Fruit fly (Drosophila melanogaster): ENCODE measurements around the gene nau.

The nau gene

DNA sequence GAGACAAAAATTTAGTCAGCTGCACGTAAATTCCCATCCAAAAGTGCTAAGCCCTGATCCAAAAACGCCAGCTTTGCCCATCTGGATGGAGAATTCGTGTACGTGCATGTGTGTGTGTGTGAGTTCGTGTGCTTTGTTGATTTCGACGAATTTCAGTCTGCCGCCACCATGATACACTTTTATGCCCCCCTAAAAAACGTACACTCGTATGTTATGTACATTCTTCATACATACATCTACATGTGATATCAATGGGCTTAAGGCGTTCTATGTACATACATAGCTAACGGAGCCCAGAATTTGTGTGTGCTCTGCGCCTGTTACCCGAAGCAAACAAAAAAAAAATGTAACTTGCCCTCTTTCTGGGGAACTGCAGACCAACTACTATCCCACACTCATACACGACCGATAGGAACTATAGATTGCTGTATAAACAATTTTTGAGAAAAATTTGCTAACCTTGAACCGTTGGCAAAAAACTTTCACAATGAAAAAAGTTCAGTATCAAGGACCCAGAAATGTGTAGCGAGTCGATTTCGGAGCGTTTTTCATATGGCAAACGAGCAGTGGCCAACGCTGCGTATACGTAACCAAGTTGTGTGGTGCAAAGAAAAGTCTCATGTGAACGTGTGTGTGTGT lies 7.7 kb upstream of the nau start (continued):
- peak; percentile 34 for TF ChIP-seq CG18619 (GFP tag; optimal IDR thresholded peaks at IDR 0.05)
- TF ChIP-seq Chrac-16 (GFP tag; optimal IDR thresholded peaks at IDR 0.05), result no peak
- no peak for TF ChIP-seq CG7963 (GFP tag; IDR thresholded peaks at IDR 0.05; ENCODE audit: partially characterized antibody)
- no peak for TF ChIP-seq CG16815 (GFP tag; optimal IDR thresholded peaks at IDR 0.05)
- TF ChIP-seq CG10147 (GFP tag; optimal IDR thresholded peaks at IDR 0.05), result no peak
- peak; percentile 72 for TF ChIP-seq Med (GFP tag)
- no peak for TF ChIP-seq Atf3 (GFP tag; optimal IDR thresholded peaks at IDR 0.05)
- peak; percentile 39 for TF ChIP-seq ATbp (GFP tag; optimal IDR thresholded peaks at IDR 0.05)
- no peak for TF ChIP-seq gfzf (GFP tag; optimal IDR thresholded peaks at IDR 0.05)
- peak; percentile 93 for TF ChIP-seq CG13894 (tag; optimal IDR thresholded peaks at IDR 0.05)
- TF ChIP-seq D19A (tag; optimal IDR thresholded peaks at IDR 0.05), result peak; percentile 38
- TF ChIP-seq mld (GFP tag; IDR thresholded peaks at IDR 0.05; ENCODE audit: partially characterized antibody), result no peak
- no peak for TF ChIP-seq CG4282 (GFP tag; optimal IDR thresholded peaks at IDR 0.05)
- no peak for TF ChIP-seq CG17829 (tag; optimal IDR thresholded peaks at IDR 0.05)
- TF ChIP-seq Oaz (GFP tag; IDR thresholded peaks at IDR 0.05), result no peak
- TF ChIP-seq HLH54F (GFP tag; optimal IDR thresholded peaks at IDR 0.05), result no peak
- TF ChIP-seq Dp (GFP tag; optimal IDR thresholded peaks at IDR 0.05), result no peak
- no peak for TF ChIP-seq Rx (GFP tag; IDR thresholded peaks at IDR 0.05)
- TF ChIP-seq CG12299 (tag; optimal IDR thresholded peaks at IDR 0.05), result peak; percentile 30
- TF ChIP-seq HLH3B (GFP tag; IDR thresholded peaks at IDR 0.05), result 0 out of 2 replicates have a peak, but pooled peaks have one; percentile 21
- TF ChIP-seq CG18262 (tag; optimal IDR thresholded peaks at IDR 0.05), result no peak
- peak; percentile 26 for TF ChIP-seq CG9437 (GFP tag; optimal IDR thresholded peaks at IDR 0.05)
- TF ChIP-seq Ravus (GFP tag; IDR thresholded peaks at IDR 0.05), result no peak
- no peak for TF ChIP-seq CG4360 (GFP tag; IDR thresholded peaks at IDR 0.05)
- TF ChIP-seq Sry-β (GFP tag; optimal IDR thresholded peaks at IDR 0.05), result no peak
- no peak for TF ChIP-seq insv (GFP tag; optimal IDR thresholded peaks at IDR 0.05)
- TF ChIP-seq CG12744 (GFP tag; optimal IDR thresholded peaks at IDR 0.05), result peak; percentile 30
- TF ChIP-seq nerfin-2 (GFP tag; IDR thresholded peaks at IDR 0.05; ENCODE audit: partially characterized antibody), result no peak
- TF ChIP-seq Adf1 (GFP tag; IDR thresholded peaks at IDR 0.05), result peak; percentile 17; the same call in 1 of the 2 replicates
- peak; percentile 49 for TF ChIP-seq kni (GFP tag; optimal IDR thresholded peaks at IDR 0.05)
- no peak for TF ChIP-seq CG8290 (GFP tag; optimal IDR thresholded peaks at IDR 0.05)
- peak in 1 of 2 experiments; percentile 65 for TF ChIP-seq CG8290 (tag; optimal IDR thresholded peaks at IDR 0.05)
- TF ChIP-seq CG12155 (GFP tag; optimal IDR thresholded peaks at IDR 0.05), result no peak
- peak; percentile 66 for TF ChIP-seq CG18599 (GFP tag; optimal IDR thresholded peaks at IDR 0.05)
- TF ChIP-seq CG17568 (GFP tag; optimal IDR thresholded peaks at IDR 0.05), result no peak
- no peak for TF ChIP-seq onecut (GFP tag; IDR thresholded peaks at IDR 0.05)
- no peak for TF ChIP-seq CG5953 (GFP tag; IDR thresholded peaks at IDR 0.05)
- no peak for TF ChIP-seq tll (GFP tag; optimal IDR thresholded peaks at IDR 0.05)
- TF ChIP-seq CG11723 (GFP tag; optimal IDR thresholded peaks at IDR 0.05), result no peak
- TF ChIP-seq Opbp (GFP tag; IDR thresholded peaks at IDR 0.05; ENCODE audit: partially characterized antibody), result no peak
- TF ChIP-seq CG2712 (tag; optimal IDR thresholded peaks at IDR 0.05), result no peak
- TF ChIP-seq Usf (GFP tag; optimal IDR thresholded peaks at IDR 0.05), result no peak
- TF ChIP-seq dan (GFP tag; IDR thresholded peaks at IDR 0.05), result no peak
- no peak for TF ChIP-seq NfI (GFP tag; optimal IDR thresholded peaks at IDR 0.05)
- TF ChIP-seq CG15269 (tag; optimal IDR thresholded peaks at IDR 0.05), result peak; percentile 9
- TF ChIP-seq sug (tag; optimal IDR thresholded peaks at IDR 0.05), result peak; percentile 81
- TF ChIP-seq zen (tag; optimal IDR thresholded peaks at IDR 0.05), result no peak
- peak; percentile 71 for TF ChIP-seq ftz-f1 (GFP tag; optimal IDR thresholded peaks at IDR 0.05)
- peak; percentile 35 for TF ChIP-seq CG15601 (tag; optimal IDR thresholded peaks at IDR 0.05)
